Worm (Caenorhabditis elegans) whole organism, L1 larva: Measurements from ENCODE around the gene W09D6.1.

ENCODE experiments used
- aly-2 ChIP-seq: fragments of 150-350 bp; optimal IDR thresholded peaks from 2 replicates; lab custom pipeline; 2014; ENCODE audit warnings: missing biosample characterization, missing genetic modification characterization
- blmp-1 ChIP-seq: fragments of 150-350 bp; optimal IDR thresholded peaks from 2 replicates; lab custom pipeline; 2014; ENCODE audit warnings: missing biosample characterization, missing genetic modification characterization
- ceh-82 ChIP-seq, 3 experiments: fragments of 150-350 bp in 1 of 3; sonication (generic microtip) in 2 of 3; optimal IDR thresholded peaks; 2 replicates each; lab custom pipeline; 2014 to 2017; ENCODE audit warnings: missing biosample characterization in 3 of 3, missing genetic modification characterization in 3 of 3
- dpl-1 ChIP-seq, 3 experiments: fragments of 150-350 bp in 2 of 3; sonication (generic microtip) in 1 of 3; optimal IDR thresholded peaks; 2 replicates each; lab custom pipeline; 2014 to 2017; ENCODE audit warnings: missing biosample characterization in 3 of 3, missing genetic modification characterization in 3 of 3, missing genetic modification reagents in 3 of 3
- mep-1 ChIP-seq: fragments of 150-350 bp; optimal IDR thresholded peaks from 2 replicates; lab custom pipeline; 2014; ENCODE audit warnings: missing biosample characterization, missing genetic modification characterization
- nhr-12 ChIP-seq: sonication (generic microtip); optimal IDR thresholded peaks from 2 replicates; lab custom pipeline; 2017; ENCODE audit warnings: missing biosample characterization, missing genetic modification characterization
- nhr-237 ChIP-seq: fragments of 150-350 bp; optimal IDR thresholded peaks from 2 replicates; lab custom pipeline; 2014; ENCODE audit warnings: missing biosample characterization, missing genetic modification characterization
- nhr-76 ChIP-seq: sonication (generic microtip); optimal IDR thresholded peaks from 2 replicates; lab custom pipeline; 2017; ENCODE audit warnings: missing biosample characterization, missing genetic modification characterization
- pax-3 ChIP-seq: fragments of 200-800 bp; sonication (Bioruptor generic); optimal IDR thresholded peaks from 2 replicates; lab custom pipeline; 2018; ENCODE audit warnings: mild to moderate bottlenecking, missing genetic modification characterization, moderate library complexity, missing compliant biosample characterization
- skn-1 ChIP-seq: fragments of 150-350 bp; optimal IDR thresholded peaks from 2 replicates; lab custom pipeline; 2014; ENCODE audit warnings: missing biosample characterization, missing genetic modification characterization
- sptf-1 ChIP-seq: fragments of 150-350 bp; optimal IDR thresholded peaks from 2 replicates; lab custom pipeline; 2014; ENCODE audit warnings: missing biosample characterization, missing genetic modification characterization
- unc-62 ChIP-seq: fragments of 150-350 bp; optimal IDR thresholded peaks from 2 replicates; lab custom pipeline; 2014; ENCODE audit warnings: missing biosample characterization, missing genetic modification reagents, missing genetic modification characterization
- ztf-11 ChIP-seq, 2 experiments: sonication (generic microtip); optimal IDR thresholded peaks; 2 replicates each; lab custom pipeline; 2016 to 2017; ENCODE audit warnings: missing genetic modification characterization in 2 of 2, missing biosample characterization in 1 of 2, missing compliant biosample characterization in 1 of 2
- ztf-4 ChIP-seq: fragments of 150-350 bp; optimal IDR thresholded peaks from 2 replicates; lab custom pipeline; 2014; ENCODE audit warnings: missing biosample characterization, missing genetic modification characterization

DNA sequence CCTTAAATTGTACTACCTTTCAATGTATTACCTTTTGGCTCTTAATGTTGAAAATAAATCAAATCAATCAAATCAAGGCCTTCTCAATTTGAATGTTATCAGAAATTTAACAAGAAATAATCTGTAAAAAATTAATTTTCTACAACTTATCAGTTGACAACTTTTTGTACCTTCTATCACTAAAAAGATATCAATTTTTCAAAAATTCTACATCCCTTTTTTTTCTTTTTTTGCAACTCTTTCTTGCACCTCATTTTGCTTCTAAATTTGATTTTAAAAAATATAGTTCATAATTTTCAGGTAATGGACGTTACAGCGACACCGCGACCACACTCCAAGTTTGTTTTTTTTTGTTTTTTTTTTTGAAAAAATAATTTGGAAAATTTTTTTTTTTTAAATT lies 19.5 kb downstream of the W09D6.1 start, which contains the start of gene W09D6.5:
- TF ChIP-seq ceh-82 (tag; optimal IDR thresholded peaks at IDR 0.05; lab: Kevin White, UChicago) (no peak), dpl-1 (GFP tag; optimal IDR thresholded peaks at IDR 0.05; lab: Kevin White, UChicago) (no peak), sptf-1 (tag; lab: Kevin White, UChicago) (no peak), aly-2 (tag; lab: Kevin White, UChicago) (no peak), ztf-11 (tag; optimal IDR thresholded peaks at IDR 0.05; lab: Kevin White, UChicago) (no peak), blmp-1 (tag; lab: Kevin White, UChicago) (no peak), mep-1 (tag; lab: Kevin White, UChicago) (no peak), skn-1 (no peak), nhr-12 (tag; lab: Kevin White, UChicago) (no peak), nhr-237 (tag; lab: Kevin White, UChicago) (no peak), pax-3 (tag; lab: Kevin White, UChicago) (no peak), nhr-76 (no peak), unc-62 (GFP tag; lab: Kevin White, UChicago) (no peak), ztf-4 (no peak)
